Fruit fly (Drosophila melanogaster): Measurements from ENCODE around the gene koko.
A peak's percentile ranks its signal among the peaks of the same experiment; 100 is the strongest.

Gene koko

DNA sequence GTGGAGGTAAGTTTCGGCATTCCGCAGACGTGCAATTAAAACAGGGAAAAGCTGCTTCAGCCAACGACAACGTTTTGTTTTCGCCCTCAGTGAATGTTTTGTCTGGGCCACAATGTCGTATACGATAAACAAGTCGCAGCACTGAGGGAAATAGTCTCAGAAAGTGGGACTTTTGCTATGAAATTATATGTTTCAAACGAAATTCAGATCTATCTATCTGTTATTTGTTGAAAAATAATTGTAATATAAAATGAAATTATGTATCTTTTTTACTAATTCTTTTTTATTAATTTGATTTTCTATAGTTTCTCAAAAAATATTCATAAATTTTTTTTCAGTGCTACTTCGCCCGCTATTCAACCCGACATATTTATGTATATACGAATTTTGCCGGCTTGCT lies 9.4 kb upstream of the koko start (continued):
- no peak for TF ChIP-seq CG2129 (GFP tag; IDR thresholded peaks at IDR 0.05; ENCODE audit: partially characterized antibody)
- TF ChIP-seq CG12155 (GFP tag; optimal IDR thresholded peaks at IDR 0.05): no peak
- TF ChIP-seq dm (GFP tag; optimal IDR thresholded peaks at IDR 0.05): no peak
- no peak for TF ChIP-seq sc (optimal IDR thresholded peaks at IDR 0.05)
- no peak for TF ChIP-seq sc (GFP tag; optimal IDR thresholded peaks at IDR 0.05)
- no peak for TF ChIP-seq Optix (GFP tag; IDR thresholded peaks at IDR 0.05)
- TF ChIP-seq CG3847 (GFP tag; IDR thresholded peaks at IDR 0.05): peak; percentile 38; the same call in 1 of the 2 replicates
- TF ChIP-seq sqz (GFP tag; optimal IDR thresholded peaks at IDR 0.05): no peak
- no peak for TF ChIP-seq Jarid2 (GFP tag; optimal IDR thresholded peaks at IDR 0.05)
- 0 out of 2 replicates have a peak, but pooled peaks have one; percentile 37 for TF ChIP-seq CG31224 (GFP tag; IDR thresholded peaks at IDR 0.05)
- no peak for TF ChIP-seq disco-r (GFP tag; optimal IDR thresholded peaks at IDR 0.05)
- TF ChIP-seq luna (GFP tag; optimal IDR thresholded peaks at IDR 0.05): no peak
- peak; percentile 38 for TF ChIP-seq corto (GFP tag; optimal IDR thresholded peaks at IDR 0.05)
- peak; percentile 11; the same call in 1 of the 2 replicates for TF ChIP-seq CG10366 (GFP tag; IDR thresholded peaks at IDR 0.05)
- peak; percentile 28 for TF ChIP-seq zf30C (GFP tag; optimal IDR thresholded peaks at IDR 0.05)
- TF ChIP-seq CG14014 (GFP tag; IDR thresholded peaks at IDR 0.05): peak; percentile 65
- peak; percentile 45 for TF ChIP-seq CG9215 (GFP tag; IDR thresholded peaks at IDR 0.05)
- peak; percentile 61 for TF ChIP-seq CG13424 (tag; optimal IDR thresholded peaks at IDR 0.05)
- TF ChIP-seq Antp (GFP tag; optimal IDR thresholded peaks at IDR 0.05): no peak
- peak; percentile 12 for TF ChIP-seq Nf-YB (GFP tag; optimal IDR thresholded peaks at IDR 0.05)
- peak in 1 of 2 experiments; percentile 52 for TF ChIP-seq bsh (GFP tag; optimal IDR thresholded peaks at IDR 0.05)
- no peak for TF ChIP-seq CG7963 (GFP tag; IDR thresholded peaks at IDR 0.05; ENCODE audit: partially characterized antibody)
- no peak for TF ChIP-seq tap (tag; optimal IDR thresholded peaks at IDR 0.05)
- TF ChIP-seq CG18476 (GFP tag; optimal IDR thresholded peaks at IDR 0.05): no peak
- TF ChIP-seq CG9609 (GFP tag; optimal IDR thresholded peaks at IDR 0.05): no peak
- TF ChIP-seq sens (GFP tag): peak; percentile 33
- TF ChIP-seq vvl (GFP tag; IDR thresholded peaks at IDR 0.05): peak; percentile 63; the same call in 1 of the 2 replicates
- no peak for TF ChIP-seq Mrtf (GFP tag; IDR thresholded peaks at IDR 0.05)
- TF ChIP-seq bigmax (GFP tag; optimal IDR thresholded peaks at IDR 0.05): no peak
- TF ChIP-seq CG15011 (GFP tag; optimal IDR thresholded peaks at IDR 0.05): no peak
- TF ChIP-seq rib (GFP tag; IDR thresholded peaks at IDR 0.05): no peak
- TF ChIP-seq cato (GFP tag; optimal IDR thresholded peaks at IDR 0.05; ENCODE audit: borderline replicate concordance): no peak
- peak; percentile 76 for TF ChIP-seq slbo (GFP tag; IDR thresholded peaks at IDR 0.05)
- TF ChIP-seq CG11696 (GFP tag; IDR thresholded peaks at IDR 0.05): no peak
- no peak for TF ChIP-seq CG7928 (GFP tag; optimal IDR thresholded peaks at IDR 0.05)
- TF ChIP-seq gfzf (GFP tag; optimal IDR thresholded peaks at IDR 0.05): no peak
- TF ChIP-seq dpn (GFP tag; optimal IDR thresholded peaks at IDR 0.05): peak in 1 of 2 experiments; percentile 54
- TF ChIP-seq kay (GFP tag; optimal IDR thresholded peaks at IDR 0.05): no peak
- peak; percentile 39 for TF ChIP-seq CG9817 (tag; optimal IDR thresholded peaks at IDR 0.05)
- peak; percentile 31 for TF ChIP-seq HmgZ (tag; optimal IDR thresholded peaks at IDR 0.05)
- TF ChIP-seq Atf-2 (GFP tag; optimal IDR thresholded peaks at IDR 0.05): no peak
- TF ChIP-seq HLH54F (GFP tag; optimal IDR thresholded peaks at IDR 0.05): no peak
- 0 out of 3 replicates have a peak, but pooled peaks have one; percentile 12 for TF ChIP-seq CG6175 (GFP tag; IDR thresholded peaks at IDR 0.05)
- peak; percentile 54 for TF ChIP-seq Hmr (GFP tag; optimal IDR thresholded peaks at IDR 0.05)
- 0 out of 3 replicates have a peak, but pooled peaks have one; percentile 47 for TF ChIP-seq ci (GFP tag; IDR thresholded peaks at IDR 0.05)
- peak; percentile 70 for TF ChIP-seq grau (tag; optimal IDR thresholded peaks at IDR 0.05)
- no peak for TF ChIP-seq cwo (GFP tag; optimal IDR thresholded peaks at IDR 0.05)
- no peak for TF ChIP-seq C15 (GFP tag; IDR thresholded peaks at IDR 0.05)
- no peak for TF ChIP-seq CrebB (tag; optimal IDR thresholded peaks at IDR 0.05)
- TF ChIP-seq jumu (GFP tag; optimal IDR thresholded peaks at IDR 0.05): no peak
- no peak for TF ChIP-seq ap (GFP tag; IDR thresholded peaks at IDR 0.05)
- no peak for TF ChIP-seq CG4854 (GFP tag; optimal IDR thresholded peaks at IDR 0.05)
